Fruit fly (Drosophila melanogaster) whole organism, prepupa: ENCODE results near the gene fzo.

Source experiments
- CG10631 ChIP-seq: fragments of 200-800 bp; sonication (Bioruptor generic); optimal IDR thresholded peaks from 2 replicates; lab custom pipeline; 2016; ENCODE audit warnings: missing biosample characterization, missing genetic modification characterization
- CG10669 ChIP-seq: fragments of 200-800 bp; sonication (Bioruptor generic); optimal IDR thresholded peaks from 3 replicates; lab custom pipeline; 2018; ENCODE audit warnings: missing biosample characterization, mild to moderate bottlenecking, missing genetic modification characterization, moderate library complexity
- CG11294 ChIP-seq: fragments of 200-800 bp; sonication (Bioruptor generic); IDR thresholded peaks from 2 replicates; pipeline ENCODE4 v1.3.6; 2022; ENCODE audit warnings: missing biosample characterization, missing genetic modification characterization
- CG11762 ChIP-seq: fragments of 200-800 bp; sonication (Bioruptor generic); optimal IDR thresholded peaks from 3 replicates; lab custom pipeline; 2016; ENCODE audit warnings: missing biosample characterization, missing genetic modification characterization; ENCODE audit not compliant: insufficient read depth
- CG15336 ChIP-seq: fragments of 200-800 bp; sonication (Bioruptor generic); IDR thresholded peaks from 2 replicates; pipeline ENCODE4 v1.3.6; 2022; ENCODE audit warnings: missing biosample characterization, missing genetic modification characterization
- CG1621 ChIP-seq: fragments of 200-800 bp; sonication (Bioruptor generic); optimal IDR thresholded peaks from 3 replicates; lab custom pipeline; 2018; ENCODE audit warnings: missing biosample characterization, mild to moderate bottlenecking, missing genetic modification characterization
- CG3032 ChIP-seq: fragments of 200-800 bp; optimal IDR thresholded peaks from 2 replicates; lab custom pipeline; 2019; ENCODE audit warnings: missing biosample characterization, mild to moderate bottlenecking, missing genetic modification characterization, moderate library complexity
- CG3919 ChIP-seq: fragments of 200-800 bp; sonication (Bioruptor generic); optimal IDR thresholded peaks from 3 replicates; lab custom pipeline; 2016; ENCODE audit warnings: missing biosample characterization, missing genetic modification characterization
- CG6163 ChIP-seq: fragments of 200-800 bp; sonication (Bioruptor generic); IDR thresholded peaks from 3 replicates; pipeline ENCODE4 v1.3.6; 2022; ENCODE audit warnings: missing biosample characterization, missing genetic modification characterization
- CG6276 ChIP-seq: fragments of 200-800 bp; sonication (Bioruptor generic); optimal IDR thresholded peaks from 2 replicates; lab custom pipeline; 2017; ENCODE audit warnings: missing biosample characterization, mild to moderate bottlenecking, missing genetic modification characterization
- CG6808 ChIP-seq: fragments of 200-800 bp; sonication (Bioruptor generic); optimal IDR thresholded peaks from 3 replicates; lab custom pipeline; 2017; ENCODE audit warnings: missing biosample characterization, missing genetic modification characterization, mild to moderate bottlenecking, moderate library complexity, missing genetic modification reagents
- CG6854 ChIP-seq: fragments of 200-800 bp; sonication (Bioruptor generic); optimal IDR thresholded peaks from 2 replicates; lab custom pipeline; 2017; ENCODE audit warnings: missing biosample characterization, mild to moderate bottlenecking, missing genetic modification characterization
- CG7368 ChIP-seq: fragments of 200-800 bp; sonication (Bioruptor generic); optimal IDR thresholded peaks from 3 replicates; lab custom pipeline; 2016; ENCODE audit warnings: missing biosample characterization, missing genetic modification characterization
- CG8319 ChIP-seq: fragments of 200-800 bp; sonication (Bioruptor generic); optimal IDR thresholded peaks from 3 replicates; lab custom pipeline; 2016; ENCODE audit warnings: missing biosample characterization, missing genetic modification characterization
- CG8632 ChIP-seq: fragments of 200-800 bp; sonication (Bioruptor generic); optimal IDR thresholded peaks from 3 replicates; lab custom pipeline; 2016; ENCODE audit warnings: missing biosample characterization, missing genetic modification characterization
- CG9139 ChIP-seq: fragments of 200-800 bp; sonication (Bioruptor generic); optimal IDR thresholded peaks from 3 replicates; lab custom pipeline; 2017; ENCODE audit warnings: missing biosample characterization, mild to moderate bottlenecking, missing genetic modification characterization
- Eip75B ChIP-seq: fragments of 200-800 bp; sonication (Bioruptor generic); optimal IDR thresholded peaks from 3 replicates; lab custom pipeline; 2016; ENCODE audit warnings: missing biosample characterization, missing genetic modification characterization
- Eip78C ChIP-seq: fragments of 200-800 bp; sonication (Bioruptor generic); peaks from one replicate; lab custom pipeline; 2016; ENCODE audit warnings: missing biosample characterization, missing genetic modification characterization
- Ets21C ChIP-seq: fragments of 200-800 bp; sonication (Bioruptor generic); optimal IDR thresholded peaks from 3 replicates; lab custom pipeline; 2016; ENCODE audit warnings: missing biosample characterization, missing genetic modification characterization
- Ets96B ChIP-seq: fragments of 200-800 bp; optimal IDR thresholded peaks from 2 replicates; lab custom pipeline; 2019; ENCODE audit warnings: missing biosample characterization, mild to moderate bottlenecking, missing genetic modification characterization, moderate library complexity
- Gug ChIP-seq: fragments of 200-800 bp; sonication (Bioruptor generic); IDR thresholded peaks from 2 replicates; pipeline ENCODE4 v1.3.6; 2022; ENCODE audit warnings: missing biosample characterization, missing genetic modification characterization
- Hr4 ChIP-seq: fragments of 200-800 bp; sonication (Bioruptor generic); optimal IDR thresholded peaks from 3 replicates; lab custom pipeline; 2016; ENCODE audit warnings: missing biosample characterization, missing genetic modification characterization
- Lpt ChIP-seq: fragments of 200-800 bp; sonication (Bioruptor generic); optimal IDR thresholded peaks from 3 replicates; lab custom pipeline; 2016; ENCODE audit warnings: missing biosample characterization, missing genetic modification characterization
- Met ChIP-seq: fragments of 200-800 bp; sonication (Bioruptor generic); optimal IDR thresholded peaks from 3 replicates; lab custom pipeline; 2016; ENCODE audit warnings: missing biosample characterization, missing genetic modification characterization
- Smox ChIP-seq: fragments of 200-800 bp; sonication (Bioruptor generic); optimal IDR thresholded peaks from 3 replicates; lab custom pipeline; 2016; ENCODE audit warnings: missing biosample characterization, missing genetic modification characterization
- Sox102F ChIP-seq: fragments of 200-800 bp; sonication (Bioruptor generic); optimal IDR thresholded peaks from 2 replicates; lab custom pipeline; 2016; ENCODE audit warnings: missing biosample characterization, mild to moderate bottlenecking, missing genetic modification characterization
- Sox14 ChIP-seq: fragments of 200-800 bp; sonication (Bioruptor generic); optimal IDR thresholded peaks from 3 replicates; lab custom pipeline; 2016; ENCODE audit warnings: missing biosample characterization, missing genetic modification characterization
- Sox15 ChIP-seq: fragments of 200-800 bp; sonication (Bioruptor generic); optimal IDR thresholded peaks from 3 replicates; lab custom pipeline; 2016; ENCODE audit warnings: missing biosample characterization, missing genetic modification characterization
- achi ChIP-seq: fragments of 200-800 bp; sonication (Bioruptor generic); optimal IDR thresholded peaks from 3 replicates; lab custom pipeline; 2016; ENCODE audit warnings: missing biosample characterization, missing genetic modification characterization
- cyc ChIP-seq: fragments of 200-800 bp; sonication (Bioruptor generic); optimal IDR thresholded peaks from 3 replicates; lab custom pipeline; 2016; ENCODE audit warnings: missing biosample characterization, missing genetic modification characterization
- dac ChIP-seq: fragments of 200-800 bp; sonication (Bioruptor generic); optimal IDR thresholded peaks from 2 replicates; lab custom pipeline; 2017; ENCODE audit warnings: missing biosample characterization, mild to moderate bottlenecking, missing genetic modification characterization
- dsx ChIP-seq: fragments of 200-800 bp; optimal IDR thresholded peaks from 3 replicates; lab custom pipeline; 2019; ENCODE audit warnings: missing biosample characterization, mild to moderate bottlenecking, missing genetic modification characterization, moderate library complexity; ENCODE audit not compliant: poor library complexity, severe bottlenecking
- eg ChIP-seq: fragments of 200-800 bp; sonication (Bioruptor generic); IDR thresholded peaks from 3 replicates; pipeline ENCODE4 v1.3.6; 2022; ENCODE audit warnings: missing biosample characterization, missing genetic modification characterization
- fd85E ChIP-seq: fragments of 200-800 bp; sonication (Bioruptor generic); optimal IDR thresholded peaks from 3 replicates; lab custom pipeline; 2016; ENCODE audit warnings: missing biosample characterization, missing genetic modification characterization
- fkh ChIP-seq: fragments of 200-800 bp; sonication (Bioruptor generic); optimal IDR thresholded peaks from 3 replicates; lab custom pipeline; 2017; ENCODE audit warnings: missing biosample characterization, mild to moderate bottlenecking, missing genetic modification characterization, moderate library complexity
- pdm3 ChIP-seq: fragments of 200-800 bp; sonication (Bioruptor generic); optimal IDR thresholded peaks from 3 replicates; lab custom pipeline; 2016; ENCODE audit warnings: missing biosample characterization, missing genetic modification characterization
- salr ChIP-seq, 2 experiments: fragments of 200-800 bp; sonication (Bioruptor generic); optimal IDR thresholded peaks; 3 replicates each; lab custom pipeline; 2016 to 2018; ENCODE audit warnings: missing biosample characterization in 2 of 2, missing genetic modification characterization in 2 of 2, mild to moderate bottlenecking in 1 of 2
- spab ChIP-seq: fragments of 200-800 bp; sonication (Bioruptor generic); optimal IDR thresholded peaks from 2 replicates; lab custom pipeline; 2017; ENCODE audit warnings: missing biosample characterization, mild to moderate bottlenecking, missing genetic modification characterization, missing genetic modification reagents
- ss ChIP-seq, 2 experiments: fragments of 200-800 bp; sonication (Bioruptor generic); optimal IDR thresholded peaks; 2 replicates in 1 of 2; 3 replicates in 1 of 2; lab custom pipeline; 2017 to 2018; ENCODE audit warnings: mild to moderate bottlenecking in 2 of 2, missing biosample characterization in 2 of 2, missing genetic modification characterization in 2 of 2, moderate library complexity in 1 of 2
- svp ChIP-seq: fragments of 200-800 bp; sonication (Bioruptor generic); peaks from one replicate; lab custom pipeline; 2016; ENCODE audit warnings: missing biosample characterization, missing genetic modification characterization
- topi ChIP-seq: fragments of 200-800 bp; sonication (Bioruptor generic); optimal IDR thresholded peaks from 3 replicates; lab custom pipeline; 2016; ENCODE audit warnings: missing biosample characterization, missing genetic modification characterization
- vri ChIP-seq: fragments of 200-800 bp; sonication (Bioruptor generic); optimal IDR thresholded peaks from 3 replicates; lab custom pipeline; 2016; ENCODE audit warnings: missing biosample characterization, mild to moderate bottlenecking, missing genetic modification characterization

fzo gene

DNA sequence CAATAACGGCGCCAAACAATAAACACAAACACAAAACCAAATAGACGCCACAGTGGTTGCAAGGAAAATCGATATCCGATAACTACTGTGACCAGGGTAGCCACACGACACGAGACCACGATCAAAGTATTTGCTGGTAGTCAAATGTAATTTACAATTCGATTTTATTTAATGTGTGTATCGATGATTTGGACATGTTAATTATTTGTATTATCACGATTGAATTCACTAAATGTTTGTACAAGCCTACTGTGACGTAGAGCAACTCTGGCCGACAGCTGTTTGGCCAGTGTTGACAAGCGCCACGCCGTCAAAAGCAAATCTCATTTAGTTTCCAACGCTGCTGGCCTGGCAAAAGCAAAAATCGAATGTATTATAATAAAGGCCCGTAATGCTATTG, 47.4 kb upstream of the fzo start, which contains the start of the genes Rad60 and EloA (continued):
- TF ChIP-seq cyc (peak; percentile 81), ss (GFP tag; optimal IDR thresholded peaks at IDR 0.05; lab: Kevin White, UChicago) (peak in 1 of 2 experiments; percentile 16), dac (GFP tag; lab: Kevin White, UChicago) (no peak), Ets96B (tag; lab: Kevin White, UChicago) (peak; percentile 49), salr (GFP tag; optimal IDR thresholded peaks at IDR 0.05; lab: Kevin White, UChicago) (peak in 1 of 2 experiments; percentile 50), Sox14 (GFP tag; lab: Kevin White, UChicago) (peak; percentile 89), CG6163 (GFP tag; lab: Robert Waterston, UW) (peak; percentile 70; the same call in 2 of the 3 replicates), CG8319 (GFP tag; lab: Kevin White, UChicago) (peak; percentile 56), CG1621 (tag; lab: Kevin White, UChicago) (peak; percentile 52), Sox15 (GFP tag; lab: Kevin White, UChicago) (peak; percentile 38)

DNA sequence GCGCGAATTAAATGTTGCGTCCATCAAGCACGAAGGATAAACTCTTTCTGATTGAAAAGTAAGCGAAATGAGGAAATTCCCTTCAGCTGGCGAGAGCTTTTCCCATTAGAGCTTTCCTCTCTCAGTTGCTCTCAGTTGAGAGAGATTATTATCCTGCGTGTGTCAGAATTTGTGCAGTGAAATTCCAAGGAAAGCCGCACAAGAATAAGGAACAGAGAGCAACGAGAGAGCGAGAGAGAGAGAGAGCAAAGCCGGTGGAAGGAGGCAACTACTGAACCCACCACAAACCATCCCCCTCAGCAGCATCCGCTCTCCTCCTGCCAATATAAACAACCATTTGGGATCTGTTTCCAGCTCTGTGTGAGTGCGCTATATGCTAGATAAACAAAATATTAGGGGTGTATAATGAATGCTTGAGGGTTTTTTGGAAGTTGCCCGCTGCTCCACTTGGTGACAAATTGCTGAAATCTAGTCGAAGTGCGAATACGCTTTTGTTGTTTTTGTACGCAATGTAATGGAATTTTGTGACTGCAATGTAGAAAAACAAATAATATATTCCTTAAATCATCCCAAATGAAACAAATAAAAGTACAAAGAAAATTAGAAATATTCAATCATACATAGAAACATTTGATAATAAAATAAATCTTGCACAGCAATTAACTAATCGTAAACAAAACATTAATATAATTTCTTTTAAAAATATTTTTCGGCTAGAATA, 45.2 kb upstream of the fzo start, which contains the start of gene CG4467:
Gene CG4467 (minus strand): TSS at position 51 of the 721 bp plus-strand sequence.
- TF ChIP-seq Smox (GFP tag; lab: Kevin White, UChicago) = no peak
- TF ChIP-seq Eip78C (GFP tag; lab: Kevin White, UChicago) = peak; percentile 20
- no peak for TF ChIP-seq CG3919
- no peak for TF ChIP-seq fd85E (GFP tag; lab: Kevin White, UChicago)
- TF ChIP-seq CG7368 (GFP tag; lab: Kevin White, UChicago) = peak; percentile 12
- peak; percentile 57 for TF ChIP-seq svp (GFP tag; lab: Kevin White, UChicago)
- TF ChIP-seq fkh (GFP tag; lab: Kevin White, UChicago) = peak; percentile 50
- no peak for TF ChIP-seq achi (GFP tag; lab: Kevin White, UChicago)

DNA sequence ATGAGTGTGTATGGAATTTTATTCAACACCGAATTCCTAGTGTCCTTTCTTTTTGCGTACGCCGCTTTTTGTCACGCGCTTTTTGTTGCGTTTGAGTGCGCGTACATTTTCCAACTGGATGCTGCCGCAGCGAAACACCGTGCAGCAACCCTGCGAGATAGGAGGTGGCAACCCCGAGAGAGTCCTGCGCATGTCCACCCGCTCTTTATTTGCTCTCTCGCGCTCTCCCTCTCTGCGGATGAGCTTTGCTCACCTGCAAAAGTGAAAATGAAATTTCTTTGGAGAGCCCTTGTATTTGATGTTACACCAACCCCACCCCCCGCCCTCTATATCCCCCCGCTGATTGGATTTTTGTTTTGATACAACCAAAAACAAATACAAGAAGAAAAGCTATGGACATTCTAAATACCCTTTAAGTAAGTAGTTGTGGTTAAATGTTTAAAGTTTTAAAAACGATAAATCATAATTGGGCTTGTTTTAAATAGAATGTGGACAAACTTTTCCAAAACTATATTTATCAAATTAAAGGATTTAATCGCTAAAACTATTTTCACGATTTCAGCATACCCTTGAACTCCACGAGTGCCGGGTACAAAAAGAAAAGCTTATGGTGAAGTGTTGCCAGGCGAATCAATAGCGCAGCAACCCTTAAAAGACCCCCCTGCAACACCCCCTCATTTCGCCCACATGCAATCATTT, 36.2 kb upstream of the fzo start:
- no peak for TF ChIP-seq Ets21C (GFP tag; lab: Kevin White, UChicago)
- no peak for TF ChIP-seq CG6808 (GFP tag; lab: Kevin White, UChicago)
- TF ChIP-seq CG9139 (GFP tag; lab: Kevin White, UChicago) = no peak
- peak; percentile 1 for TF ChIP-seq CG10631 (GFP tag; lab: Kevin White, UChicago)
- no peak for TF ChIP-seq topi (GFP tag; lab: Kevin White, UChicago)
- no peak for TF ChIP-seq CG11762 (GFP tag; lab: Kevin White, UChicago)
- no peak for TF ChIP-seq CG7368 (GFP tag; lab: Kevin White, UChicago)
- TF ChIP-seq Eip75B (GFP tag; lab: Kevin White, UChicago) = no peak
- TF ChIP-seq Gug (GFP tag; lab: Robert Waterston, UW) = no peak
- no peak for TF ChIP-seq spab (GFP tag; lab: Kevin White, UChicago)
- TF ChIP-seq vri (GFP tag; lab: Kevin White, UChicago) = no peak
- TF ChIP-seq dsx (GFP tag; lab: Kevin White, UChicago) = peak; percentile 26
- TF ChIP-seq eg (GFP tag; lab: Robert Waterston, UW) = 0 out of 3 replicates have a peak, but pooled peaks have one; percentile 16
- peak; percentile 17 for TF ChIP-seq Ets96B (tag; lab: Kevin White, UChicago)
- peak; percentile 16 for TF ChIP-seq CG10669 (GFP tag; lab: Kevin White, UChicago)
- no peak for TF ChIP-seq CG6276
- TF ChIP-seq Sox102F = no peak
- TF ChIP-seq CG8632 (GFP tag; lab: Kevin White, UChicago) = no peak
- TF ChIP-seq Lpt (GFP tag; lab: Kevin White, UChicago) = no peak
- TF ChIP-seq CG6163 (GFP tag; lab: Robert Waterston, UW) = 0 out of 3 replicates have a peak, but pooled peaks have one; percentile 30
- no peak for TF ChIP-seq CG11294 (GFP tag; lab: Robert Waterston, UW)
- TF ChIP-seq CG3919 = peak; percentile 14
- no peak for TF ChIP-seq cyc
- peak; percentile 5 for TF ChIP-seq pdm3 (GFP tag; lab: Kevin White, UChicago)
- TF ChIP-seq Met (GFP tag; lab: Kevin White, UChicago) = peak; percentile 9
- TF ChIP-seq CG15336 (GFP tag; lab: Robert Waterston, UW) = peak; percentile 34; the same call in 1 of the 2 replicates
- no peak for TF ChIP-seq CG3032 (tag; lab: Kevin White, UChicago)
- peak; percentile 66 for TF ChIP-seq svp (GFP tag; lab: Kevin White, UChicago)
- TF ChIP-seq achi (GFP tag; lab: Kevin White, UChicago) = peak; percentile 10
- peak in 1 of 2 experiments; percentile 32 for TF ChIP-seq ss (GFP tag; optimal IDR thresholded peaks at IDR 0.05; lab: Kevin White, UChicago)
- no peak for TF ChIP-seq Hr4 (GFP tag; lab: Kevin White, UChicago)
- no peak for TF ChIP-seq Sox14 (GFP tag; lab: Kevin White, UChicago)
- TF ChIP-seq dac (GFP tag; lab: Kevin White, UChicago) = no peak
- TF ChIP-seq CG6854 = no peak
